Fruit fly (Drosophila melanogaster) whole organism, wandering third instar larva: ENCODE results near the gene CG13058.

Source experiments
- CG32264 ChIP-seq: fragments of 200-800 bp; sonication (Bioruptor generic); optimal IDR thresholded peaks from 2 replicates; lab custom pipeline; 2016; ENCODE audit warnings: missing biosample characterization, missing genetic modification characterization
- CG9705 ChIP-seq: fragments of 200-800 bp; sonication (Bioruptor generic); optimal IDR thresholded peaks from 2 replicates; lab custom pipeline; 2018; ENCODE audit warnings: missing biosample characterization, mild to moderate bottlenecking, missing genetic modification characterization
- CrebA ChIP-seq: fragments of 200-800 bp; sonication (Bioruptor generic); optimal IDR thresholded peaks from 2 replicates; lab custom pipeline; 2016; ENCODE audit warnings: missing biosample characterization, mild to moderate bottlenecking, missing genetic modification characterization, borderline replicate concordance
- Dfd ChIP-seq: fragments of >200 bp; optimal IDR thresholded peaks from 2 replicates; lab custom pipeline; 2017; ENCODE audit warnings: missing biosample characterization, missing genetic modification characterization
- Dif ChIP-seq: fragments of 200-275, 200-300 bp; sonication (Bioruptor generic); optimal IDR thresholded peaks from 2 replicates; lab custom pipeline; 2018; ENCODE audit warnings: missing biosample characterization, missing genetic modification characterization; ENCODE audit not compliant: partially characterized antibody
- GATAd ChIP-seq: sonication (Bioruptor generic); optimal IDR thresholded peaks from 2 replicates; lab custom pipeline; 2016; ENCODE audit warnings: missing biosample characterization, missing genetic modification characterization
- HLH106 ChIP-seq: fragments of 200-800 bp; optimal IDR thresholded peaks from 3 replicates; lab custom pipeline; 2019; ENCODE audit warnings: missing biosample characterization, mild to moderate bottlenecking, missing genetic modification characterization, moderate library complexity
- Hr78 ChIP-seq: fragments of >200 bp; optimal IDR thresholded peaks from 2 replicates; lab custom pipeline; 2017; ENCODE audit warnings: missing biosample characterization, missing genetic modification characterization
- Hr83 ChIP-seq: fragments of 200-300 bp; sonication (Bioruptor generic); optimal IDR thresholded peaks from 2 replicates; lab custom pipeline; 2016; ENCODE audit warnings: missing biosample characterization, mild to moderate bottlenecking, missing genetic modification characterization, moderate library complexity; ENCODE audit not compliant: poor library complexity, severe bottlenecking
- Jra ChIP-seq: sonication (Bioruptor generic); optimal IDR thresholded peaks from 2 replicates; lab custom pipeline; 2016; ENCODE audit warnings: missing biosample characterization, missing genetic modification characterization
- Mio ChIP-seq: sonication (Bioruptor generic); optimal IDR thresholded peaks from 2 replicates; lab custom pipeline; 2016; ENCODE audit warnings: missing biosample characterization, missing genetic modification characterization
- Myc ChIP-seq: fragments of >200 bp; optimal IDR thresholded peaks from 2 replicates; lab custom pipeline; 2017
- OdsH ChIP-seq: fragments of 200-800 bp; sonication (Bioruptor generic); optimal IDR thresholded peaks from 2 replicates; lab custom pipeline; 2016; ENCODE audit warnings: missing biosample characterization, mild to moderate bottlenecking, missing genetic modification characterization
- Rel ChIP-seq, 2 experiments: fragments of 200-800 bp; sonication (Bioruptor generic) in 1 of 2; optimal IDR thresholded peaks; 2 replicates in 1 of 2; 3 replicates in 1 of 2; lab custom pipeline; 2016 to 2019; ENCODE audit warnings: mild to moderate bottlenecking in 2 of 2, missing biosample characterization in 2 of 2, missing genetic modification characterization in 2 of 2, moderate library complexity in 1 of 2
- Sp1 ChIP-seq: fragments of 200-800 bp; sonication (Bioruptor generic); optimal IDR thresholded peaks from 3 replicates; lab custom pipeline; 2019; ENCODE audit warnings: missing biosample characterization, mild to moderate bottlenecking, missing genetic modification characterization, moderate library complexity
- Vsx2 ChIP-seq: fragments of 200-300, 225-300 bp; sonication (Bioruptor generic); optimal IDR thresholded peaks from 2 replicates; lab custom pipeline; 2018; ENCODE audit warnings: missing biosample characterization, missing genetic modification characterization; ENCODE audit not compliant: partially characterized antibody
- br ChIP-seq: fragments of 200-800 bp; sonication (Bioruptor generic); optimal IDR thresholded peaks from 2 replicates; lab custom pipeline; 2016; ENCODE audit warnings: missing biosample characterization, missing genetic modification characterization
- brk ChIP-seq: fragments of 200-800 bp; sonication (Bioruptor generic); optimal IDR thresholded peaks from 2 replicates; lab custom pipeline; 2016; ENCODE audit warnings: missing biosample characterization, mild to moderate bottlenecking, missing genetic modification characterization
- dl ChIP-seq, 2 experiments: fragments of 175-275, 200-275 bp in 1 of 2; fragments of 200-275 bp in 1 of 2; sonication (Bioruptor generic); optimal IDR thresholded peaks; lab custom pipeline; 2018; ENCODE audit warnings: mild to moderate bottlenecking in 2 of 2, missing biosample characterization in 2 of 2, missing genetic modification characterization in 2 of 2, moderate library complexity in 2 of 2; ENCODE audit not compliant: partially characterized antibody in 2 of 2, insufficient read depth in 1 of 2
- dmrt93B ChIP-seq: fragments of 200-800 bp; sonication (Bioruptor generic); optimal IDR thresholded peaks from 2 replicates; lab custom pipeline; 2018; ENCODE audit warnings: missing biosample characterization, mild to moderate bottlenecking, missing genetic modification characterization
- dsf ChIP-seq: sonication (Bioruptor generic); optimal IDR thresholded peaks from 2 replicates; lab custom pipeline; 2016; ENCODE audit warnings: missing biosample characterization, missing genetic modification characterization, borderline replicate concordance
- ey ChIP-seq: fragments of 200-800 bp; sonication (Bioruptor generic); optimal IDR thresholded peaks from 2 replicates; lab custom pipeline; 2016; ENCODE audit warnings: missing biosample characterization, missing genetic modification characterization
- foxo ChIP-seq, 2 experiments: fragments of 200-800 bp; sonication (Bioruptor generic); optimal IDR thresholded peaks; 2 replicates in 1 of 2; 3 replicates in 1 of 2; lab custom pipeline; 2016 to 2017; ENCODE audit warnings: missing biosample characterization in 2 of 2, missing genetic modification characterization in 2 of 2
- fru ChIP-seq: fragments of 200-800 bp; sonication (Bioruptor generic); optimal IDR thresholded peaks from 3 replicates; lab custom pipeline; 2016; ENCODE audit warnings: missing biosample characterization, mild to moderate bottlenecking, missing genetic modification characterization
- jim ChIP-seq: fragments of 175-275, 200-325 bp; sonication (Bioruptor generic); optimal IDR thresholded peaks from 2 replicates; lab custom pipeline; 2016; ENCODE audit warnings: missing biosample characterization, mild to moderate bottlenecking, missing genetic modification characterization
- lola ChIP-seq: fragments of >200 bp; optimal IDR thresholded peaks from 2 replicates; lab custom pipeline; 2017; ENCODE audit warnings: missing biosample characterization, missing genetic modification characterization
- psq ChIP-seq: fragments of 200-800 bp; sonication (Bioruptor generic); optimal IDR thresholded peaks from 3 replicates; lab custom pipeline; 2017; ENCODE audit warnings: missing biosample characterization, mild to moderate bottlenecking, missing genetic modification characterization, moderate library complexity
- rgr ChIP-seq: fragments of 200-800 bp; sonication (Bioruptor generic); optimal IDR thresholded peaks from 3 replicates; lab custom pipeline; 2016; ENCODE audit warnings: missing biosample characterization, mild to moderate bottlenecking, missing genetic modification characterization
- sage ChIP-seq: fragments of 200-800 bp; sonication (Bioruptor generic); optimal IDR thresholded peaks from 2 replicates; lab custom pipeline; 2016; ENCODE audit warnings: missing biosample characterization, mild to moderate bottlenecking, missing genetic modification characterization
- sv ChIP-seq: fragments of 200-800 bp; sonication (Bioruptor generic); optimal IDR thresholded peaks from 3 replicates; lab custom pipeline; 2016; ENCODE audit warnings: missing biosample characterization, missing genetic modification characterization
- tai ChIP-seq: sonication (Bioruptor generic); optimal IDR thresholded peaks from 2 replicates; lab custom pipeline; 2016; ENCODE audit warnings: missing biosample characterization, missing genetic modification characterization
- usp ChIP-seq: fragments of >200 bp; optimal IDR thresholded peaks from 2 replicates; lab custom pipeline; 2017; ENCODE audit warnings: missing biosample characterization, missing genetic modification characterization
- woc ChIP-seq: sonication (Bioruptor generic); optimal IDR thresholded peaks from 2 replicates; lab custom pipeline; 2016; ENCODE audit warnings: missing biosample characterization, mild to moderate bottlenecking, missing genetic modification characterization

CG13058 gene

dm6 chr3L:16301153-16301552 is 27.5 kb upstream of the CG13058 start, which contains the start of gene CG4982:
TSS of gene CG4982 (plus strand) at chr3L:16301453.
- TF ChIP-seq jim (GFP tag; lab: Kevin White, UChicago): no peak
- no peak for TF ChIP-seq foxo (GFP tag; optimal IDR thresholded peaks at IDR 0.05; lab: Kevin White, UChicago)
- TF ChIP-seq, all 38 proteins: peak for 0

- no peak for TF ChIP-seq usp
These were observed 25.6 kb upstream of the CG13058 start, which contains the start of gene CG13044 for dm6 chr3L:16303078-16303477. TSS of gene CG13044 (minus strand) at chr3L:16303178.

- TF ChIP-seq sage (GFP tag; lab: Kevin White, UChicago) (no peak), fru (no peak), Dfd (no peak), Dif (GFP tag; lab: Kevin White, UChicago) (no peak), CrebA (GFP tag; lab: Kevin White, UChicago) (no peak), rgr (GFP tag; lab: Kevin White, UChicago) (no peak), lola (no peak), psq (GFP tag; lab: Kevin White, UChicago) (no peak), Rel (GFP tag; optimal IDR thresholded peaks at IDR 0.05; lab: Kevin White, UChicago) (no peak), Rel (tag; optimal IDR thresholded peaks at IDR 0.05; lab: Kevin White, UChicago) (no peak), foxo (GFP tag; optimal IDR thresholded peaks at IDR 0.05; lab: Kevin White, UChicago) (no peak), Sp1 (GFP tag; lab: Kevin White, UChicago) (no peak), sv (no peak), br (GFP tag; lab: Kevin White, UChicago) (no peak), CG9705 (no peak), usp (no peak)
- TF ChIP-seq, all 38 proteins: peak for 0
These were observed 24.7 kb upstream of the CG13058 start, which contains the start of gene CG43249 for dm6 chr3L:16303982-16304381. TSS of gene CG43249 (plus strand) at chr3L:16304282.

dm6 chr3L:16305820-16306650 is 22.6 kb upstream of the CG13058 start, which contains the start of the genes CG13043 and CG13063:
TSS of gene CG13043 (minus strand) at chr3L:16305870.
TSS of gene CG13063 (plus strand) at chr3L:16306600.
- TF ChIP-seq Myc (lab: Kevin White, UChicago): no peak
- TF ChIP-seq fru: no peak
- no peak for TF ChIP-seq tai (GFP tag; lab: Kevin White, UChicago)
- no peak for TF ChIP-seq CG32264
- TF ChIP-seq Sp1 (GFP tag; lab: Kevin White, UChicago): no peak
- no peak for TF ChIP-seq dl (GFP tag; optimal IDR thresholded peaks at IDR 0.05; lab: Kevin White, UChicago; ENCODE audit: insufficient read depth in 1 of 2, partially characterized antibody in 2 of 2)
- no peak for TF ChIP-seq Mio (GFP tag; lab: Kevin White, UChicago)
- no peak for TF ChIP-seq woc (GFP tag; lab: Kevin White, UChicago)
- no peak for TF ChIP-seq Jra (GFP tag; lab: Kevin White, UChicago)
- no peak for TF ChIP-seq psq (GFP tag; lab: Kevin White, UChicago)
- TF ChIP-seq, all 38 proteins: peak for 0

- TF ChIP-seq brk (GFP tag; lab: Kevin White, UChicago) (no peak), OdsH (GFP tag; lab: Kevin White, UChicago) (no peak), ey (no peak), rgr (GFP tag; lab: Kevin White, UChicago) (no peak), sage (GFP tag; lab: Kevin White, UChicago) (no peak), dmrt93B (GFP tag; lab: Kevin White, UChicago) (no peak), tai (GFP tag; lab: Kevin White, UChicago) (no peak)
These were observed 20.3 kb upstream of the CG13058 start, which contains the start of gene CG13042 for dm6 chr3L:16308380-16308779. TSS of gene CG13042 (minus strand) at chr3L:16308480.

- TF ChIP-seq rgr (GFP tag; lab: Kevin White, UChicago) (no peak), woc (GFP tag; lab: Kevin White, UChicago) (no peak), HLH106 (no peak), usp (no peak), br (GFP tag; lab: Kevin White, UChicago) (peak; percentile 17), Mio (GFP tag; lab: Kevin White, UChicago) (no peak), Vsx2 (GFP tag; lab: Kevin White, UChicago) (no peak), sv (no peak), Hr78 (GFP tag; lab: Kevin White, UChicago) (no peak), fru (no peak), ey (peak; percentile 32), Hr83 (GFP tag; lab: Kevin White, UChicago) (no peak), Rel (GFP tag; optimal IDR thresholded peaks at IDR 0.05; lab: Kevin White, UChicago) (no peak), Rel (tag; optimal IDR thresholded peaks at IDR 0.05; lab: Kevin White, UChicago) (no peak), dl (GFP tag; optimal IDR thresholded peaks at IDR 0.05; lab: Kevin White, UChicago; ENCODE audit: insufficient read depth in 1 of 2, partially characterized antibody in 2 of 2) (no peak), OdsH (GFP tag; lab: Kevin White, UChicago) (no peak), lola (no peak), sage (GFP tag; lab: Kevin White, UChicago) (no peak), foxo (GFP tag; optimal IDR thresholded peaks at IDR 0.05; lab: Kevin White, UChicago) (peak in 1 of 2 experiments; percentile 55), CrebA (GFP tag; lab: Kevin White, UChicago) (no peak), CG32264 (no peak), dsf (GFP tag; lab: Kevin White, UChicago) (no peak), jim (GFP tag; lab: Kevin White, UChicago) (no peak), psq (GFP tag; lab: Kevin White, UChicago) (no peak), GATAd (no peak), Jra (GFP tag; lab: Kevin White, UChicago) (no peak)
These were observed 18.7 kb upstream of the CG13058 start for dm6 chr3L:16309972-16310371.
